Worm (Caenorhabditis elegans): Measurements from ENCODE around the gene F23B12.7.

The F23B12.7 gene

DNA sequence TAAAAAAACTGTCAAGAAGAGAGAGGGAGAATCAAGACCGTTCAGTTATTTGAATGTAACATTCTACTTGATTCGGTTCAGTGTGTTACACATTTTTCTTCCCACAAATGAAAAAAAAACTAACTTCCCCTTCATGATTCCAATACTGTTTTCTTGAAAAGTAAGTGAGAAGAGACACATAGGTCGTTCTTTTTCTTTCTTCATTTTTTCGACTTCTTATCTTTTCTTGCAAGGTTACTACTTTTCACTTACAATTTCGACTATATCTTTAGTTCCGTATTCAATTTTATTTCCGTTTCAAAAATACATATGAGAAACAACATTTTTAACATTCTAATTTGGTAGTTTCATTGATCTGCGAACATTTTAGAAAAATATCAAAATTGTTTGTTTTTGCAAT, 10.3 kb upstream of the F23B12.7 start:
- TF ChIP-seq nhr-28 (tag; optimal IDR thresholded peaks at IDR 0.05) (no peak), nhr-25 (tag; optimal IDR thresholded peaks at IDR 0.05) (peak; percentile 31)

DNA sequence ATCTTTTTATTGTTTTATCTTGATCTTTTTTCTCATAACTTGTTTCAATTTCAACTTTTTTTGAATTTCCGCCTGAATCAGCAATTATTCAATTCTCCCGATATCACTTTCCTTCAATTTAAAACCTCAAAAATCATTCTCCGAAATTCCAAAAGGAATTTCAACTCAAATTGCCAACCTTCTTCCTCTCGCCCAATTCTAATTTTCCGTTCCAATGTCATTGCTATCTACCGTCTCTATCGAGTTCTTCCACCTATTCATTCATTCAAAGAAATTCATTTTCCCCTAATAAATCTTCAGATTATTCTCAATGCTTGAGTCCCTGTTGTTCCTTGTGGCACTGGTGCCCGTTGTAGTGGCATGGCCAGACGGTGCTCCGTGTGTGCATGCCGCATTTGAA, 8.7 kb upstream of the F23B12.7 start, which contains the start of gene F23B12.4:
Gene F23B12.4, plus strand, starts transcription at position 301 of the 400 bp plus-strand sequence.
- TF ChIP-seq ceh-28 (tag; optimal IDR thresholded peaks at IDR 0.05) (no peak), nhr-23 (tag; optimal IDR thresholded peaks at IDR 0.05) (no peak), unc-62 (GFP tag; optimal IDR thresholded peaks at IDR 0.05) (no peak), nhr-76 (tag; optimal IDR thresholded peaks at IDR 0.05) (no peak), hmg-11 (tag; optimal IDR thresholded peaks at IDR 0.05) (no peak), zag-1 (tag; optimal IDR thresholded peaks at IDR 0.05) (no peak), nhr-67 (tag; optimal IDR thresholded peaks at IDR 0.05) (no peak), elt-2 (tag; optimal IDR thresholded peaks at IDR 0.05) (no peak), skn-1 (tag; optimal IDR thresholded peaks at IDR 0.05) (no peak), nhr-77 (tag; optimal IDR thresholded peaks at IDR 0.05) (no peak), elt-1 (tag; optimal IDR thresholded peaks at IDR 0.05) (no peak), mdl-1 (tag; optimal IDR thresholded peaks at IDR 0.05) (no peak), nhr-12 (tag; optimal IDR thresholded peaks at IDR 0.05) (no peak), nhr-237 (tag; optimal IDR thresholded peaks at IDR 0.05) (no peak)

ce11 chrV:14446453-14446852, 3.0 kb upstream of the F23B12.7 start:
- TF ChIP-seq unc-39 (tag; optimal IDR thresholded peaks at IDR 0.05) (no peak), ceh-16 (tag; optimal IDR thresholded peaks at IDR 0.05) (no peak), nhr-25 (tag; optimal IDR thresholded peaks at IDR 0.05) (no peak), zag-1 (tag; optimal IDR thresholded peaks at IDR 0.05) (no peak), aly-2 (tag; optimal IDR thresholded peaks at IDR 0.05) (no peak), fkh-10 (GFP tag; optimal IDR thresholded peaks at IDR 0.05) (no peak), nhr-11 (tag; optimal IDR thresholded peaks at IDR 0.05) (no peak), elt-3 (tag; optimal IDR thresholded peaks at IDR 0.05) (no peak), ZK546.5 (tag; optimal IDR thresholded peaks at IDR 0.05) (no peak), sea-2 (GFP tag; optimal IDR thresholded peaks at IDR 0.05) (no peak), eor-1 (tag; optimal IDR thresholded peaks at IDR 0.05) (no peak), nhr-67 (tag; optimal IDR thresholded peaks at IDR 0.05) (no peak), ceh-82 (tag; optimal IDR thresholded peaks at IDR 0.05) (no peak), tbx-2 (tag; optimal IDR thresholded peaks at IDR 0.05) (no peak), snpc-4 (tag; optimal IDR thresholded peaks at IDR 0.05) (no peak)

- TF ChIP-seq elt-2 (tag; optimal IDR thresholded peaks at IDR 0.05), result peak; percentile 86
- TF ChIP-seq pqm-1 (tag; optimal IDR thresholded peaks at IDR 0.05), result peak; percentile 78
- TF ChIP-seq elt-3 (tag; optimal IDR thresholded peaks at IDR 0.05), result no peak
- TF ChIP-seq hmg-11 (tag; optimal IDR thresholded peaks at IDR 0.05), result peak; percentile 59
- peak; percentile 36 for TF ChIP-seq lin-15B (tag; optimal IDR thresholded peaks at IDR 0.05)
Measured at ce11 chrV:14447240-14447763, 2.2 kb upstream of the F23B12.7 start, which contains the start of the genes dlat-1 and fntb-1. Gene dlat-1 (minus strand): TSS chrV:14447290. Gene fntb-1 (plus strand): TSS chrV:14447651.

DNA sequence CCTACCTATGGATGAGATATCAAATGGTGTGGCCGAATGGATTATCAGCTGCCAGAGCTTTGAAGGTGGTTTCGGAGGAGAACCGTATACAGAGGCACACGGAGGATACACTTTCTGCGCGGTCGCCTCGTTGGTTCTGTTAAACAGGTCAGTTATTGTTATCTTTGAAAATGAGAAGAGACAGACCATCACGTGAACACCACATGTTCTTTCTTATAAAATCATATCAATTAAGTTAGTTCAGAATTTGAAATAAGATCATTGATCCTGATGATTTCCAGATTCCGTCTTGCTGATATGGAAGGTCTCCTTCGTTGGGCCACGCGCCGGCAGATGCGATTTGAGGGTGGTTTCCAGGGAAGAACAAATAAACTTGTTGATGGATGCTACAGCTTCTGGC, 828 bp upstream of the F23B12.7 start:
- TF ChIP-seq nhr-43 (tag; optimal IDR thresholded peaks at IDR 0.05; ENCODE audit: poor library complexity, severe bottlenecking) (no peak), nhr-76 (tag; optimal IDR thresholded peaks at IDR 0.05) (no peak), ceh-16 (tag; optimal IDR thresholded peaks at IDR 0.05) (no peak), nhr-28 (tag; optimal IDR thresholded peaks at IDR 0.05) (no peak), ceh-82 (tag; optimal IDR thresholded peaks at IDR 0.05) (no peak), nhr-77 (tag; optimal IDR thresholded peaks at IDR 0.05) (no peak), nhr-11 (tag; optimal IDR thresholded peaks at IDR 0.05) (no peak), mml-1 (tag; optimal IDR thresholded peaks at IDR 0.05) (no peak), zag-1 (tag; optimal IDR thresholded peaks at IDR 0.05) (no peak), mdl-1 (tag; optimal IDR thresholded peaks at IDR 0.05) (no peak), nfya-1 (tag; optimal IDR thresholded peaks at IDR 0.05; ENCODE audit: insufficient read depth) (no peak), R02D3.7 (tag; optimal IDR thresholded peaks at IDR 0.05) (no peak), snpc-4 (tag; optimal IDR thresholded peaks at IDR 0.05) (no peak), unc-39 (tag; optimal IDR thresholded peaks at IDR 0.05) (no peak), lin-39 (tag; optimal IDR thresholded peaks at IDR 0.05) (no peak), ZK546.5 (tag; optimal IDR thresholded peaks at IDR 0.05) (no peak)
